Worm (Caenorhabditis elegans): Measurements from ENCODE around the gene smcl-1.

The smcl-1 gene

ce11 chrX:11690014-11690591, 3.2 kb upstream of the smcl-1 start, which contains the start of the genes C44C10.10 and C44C10.5:
TSS of gene C44C10.10 (plus strand) at chrX:11690314.
TSS of gene C44C10.5 (plus strand) at chrX:11690541.
- no peak for TF ChIP-seq tbx-2 (tag; optimal IDR thresholded peaks at IDR 0.05)
- TF ChIP-seq egl-5 (tag; optimal IDR thresholded peaks at IDR 0.05): no peak
- no peak for TF ChIP-seq egl-27 (tag; optimal IDR thresholded peaks at IDR 0.05)
- TF ChIP-seq zag-1 (tag; optimal IDR thresholded peaks at IDR 0.05): no peak
- no peak for TF ChIP-seq mml-1 (tag; optimal IDR thresholded peaks at IDR 0.05)
- TF ChIP-seq lin-39 (tag; optimal IDR thresholded peaks at IDR 0.05): no peak
- no peak for TF ChIP-seq fkh-2 (tag; optimal IDR thresholded peaks at IDR 0.05)
- TF ChIP-seq R02D3.7 (tag; optimal IDR thresholded peaks at IDR 0.05): no peak
- TF ChIP-seq unc-39 (tag; optimal IDR thresholded peaks at IDR 0.05): no peak
- no peak for TF ChIP-seq nhr-11 (tag; optimal IDR thresholded peaks at IDR 0.05)
- no peak for TF ChIP-seq nhr-76 (tag; optimal IDR thresholded peaks at IDR 0.05)
- TF ChIP-seq daf-12 (tag; optimal IDR thresholded peaks at IDR 0.05): no peak
- TF ChIP-seq nhr-25 (tag; optimal IDR thresholded peaks at IDR 0.05): no peak
- no peak for TF ChIP-seq aly-2 (tag; optimal IDR thresholded peaks at IDR 0.05)
- TF ChIP-seq sea-2 (GFP tag; optimal IDR thresholded peaks at IDR 0.05): no peak
- TF ChIP-seq hmg-11 (tag; optimal IDR thresholded peaks at IDR 0.05): no peak

- TF ChIP-seq sea-2 (GFP tag; optimal IDR thresholded peaks at IDR 0.05) (no peak), ama-1 (optimal IDR thresholded peaks at IDR 0.05) (no peak), fos-1 (tag; optimal IDR thresholded peaks at IDR 0.05) (no peak), mml-1 (tag; optimal IDR thresholded peaks at IDR 0.05) (no peak), snpc-4 (tag; optimal IDR thresholded peaks at IDR 0.05) (no peak), fkh-2 (tag; optimal IDR thresholded peaks at IDR 0.05) (no peak)
Observed at ce11 chrX:11696696-11697095, 3.4 kb downstream of the smcl-1 start, which contains the start of gene C44C10.12. TSS of gene C44C10.12 (plus strand) at chrX:11696996.

- TF ChIP-seq zag-1 (tag; optimal IDR thresholded peaks at IDR 0.05) (no peak), ceh-82 (tag; optimal IDR thresholded peaks at IDR 0.05) (no peak)
Observed at ce11 chrX:11700263-11700662, 7.0 kb downstream of the smcl-1 start, which contains the start of gene C44C10.15. TSS of gene C44C10.15 (minus strand) at chrX:11700363.

ce11 chrX:11702236-11702635, 9.0 kb downstream of the smcl-1 start, which contains the start of gene C44C10.3:
TSS of gene C44C10.3 (plus strand) at chrX:11702536.
- TF ChIP-seq nhr-43 (tag; optimal IDR thresholded peaks at IDR 0.05; ENCODE audit: poor library complexity, severe bottlenecking) (no peak), ceh-28 (tag; optimal IDR thresholded peaks at IDR 0.05) (no peak), mml-1 (tag; optimal IDR thresholded peaks at IDR 0.05) (no peak), nhr-23 (tag; optimal IDR thresholded peaks at IDR 0.05) (no peak), nhr-77 (tag; optimal IDR thresholded peaks at IDR 0.05) (no peak), ztf-4 (tag; optimal IDR thresholded peaks at IDR 0.05) (no peak), nhr-237 (tag; optimal IDR thresholded peaks at IDR 0.05) (no peak), zag-1 (tag; optimal IDR thresholded peaks at IDR 0.05) (no peak), nfya-1 (tag; optimal IDR thresholded peaks at IDR 0.05; ENCODE audit: insufficient read depth) (no peak), nhr-67 (tag; optimal IDR thresholded peaks at IDR 0.05) (no peak), unc-62 (GFP tag; optimal IDR thresholded peaks at IDR 0.05) (no peak), pqm-1 (tag; optimal IDR thresholded peaks at IDR 0.05) (no peak), fkh-10 (GFP tag; optimal IDR thresholded peaks at IDR 0.05) (no peak), hmg-11 (tag; optimal IDR thresholded peaks at IDR 0.05) (no peak), fkh-2 (tag; optimal IDR thresholded peaks at IDR 0.05) (no peak), ceh-82 (tag; optimal IDR thresholded peaks at IDR 0.05) (no peak), skn-1 (tag; optimal IDR thresholded peaks at IDR 0.05) (no peak), nhr-12 (tag; optimal IDR thresholded peaks at IDR 0.05) (no peak)

- TF ChIP-seq unc-62 (GFP tag; optimal IDR thresholded peaks at IDR 0.05): no peak
- peak; percentile 58 for TF ChIP-seq jun-1 (tag; optimal IDR thresholded peaks at IDR 0.05)
- no peak for TF ChIP-seq egl-5 (tag; optimal IDR thresholded peaks at IDR 0.05)
- no peak for TF ChIP-seq ceh-9 (tag; optimal IDR thresholded peaks at IDR 0.05)
- peak; percentile 49 for TF ChIP-seq nhr-25 (tag; optimal IDR thresholded peaks at IDR 0.05)
- TF ChIP-seq elt-1 (tag; optimal IDR thresholded peaks at IDR 0.05): no peak
- TF ChIP-seq egl-27 (tag; optimal IDR thresholded peaks at IDR 0.05): peak; percentile 17
- TF ChIP-seq pqm-1 (tag; optimal IDR thresholded peaks at IDR 0.05): peak; percentile 87
- no peak for TF ChIP-seq elt-3 (tag; optimal IDR thresholded peaks at IDR 0.05)
- peak; percentile 33 for TF ChIP-seq nhr-23 (tag; optimal IDR thresholded peaks at IDR 0.05)
- no peak for TF ChIP-seq fkh-10 (GFP tag; optimal IDR thresholded peaks at IDR 0.05)
- TF ChIP-seq ztf-4 (tag; optimal IDR thresholded peaks at IDR 0.05): no peak
- TF ChIP-seq nfya-1 (tag; optimal IDR thresholded peaks at IDR 0.05; ENCODE audit: insufficient read depth): peak; percentile 65
- TF ChIP-seq R02D3.7 (tag; optimal IDR thresholded peaks at IDR 0.05): no peak
- no peak for TF ChIP-seq ZK546.5 (tag; optimal IDR thresholded peaks at IDR 0.05)
- peak; percentile 15 for TF ChIP-seq hmg-11 (tag; optimal IDR thresholded peaks at IDR 0.05)
- no peak for TF ChIP-seq fkh-2 (tag; optimal IDR thresholded peaks at IDR 0.05)
- peak; percentile 39 for TF ChIP-seq lin-39 (tag; optimal IDR thresholded peaks at IDR 0.05)
- TF ChIP-seq tbx-2 (tag; optimal IDR thresholded peaks at IDR 0.05): no peak
- TF ChIP-seq ceh-82 (tag; optimal IDR thresholded peaks at IDR 0.05): no peak
- TF ChIP-seq nhr-76 (tag; optimal IDR thresholded peaks at IDR 0.05): no peak
- no peak for TF ChIP-seq nhr-43 (tag; optimal IDR thresholded peaks at IDR 0.05; ENCODE audit: poor library complexity, severe bottlenecking)
- TF ChIP-seq nhr-28 (tag; optimal IDR thresholded peaks at IDR 0.05): no peak
- TF ChIP-seq elt-2 (tag; optimal IDR thresholded peaks at IDR 0.05): peak; percentile 81
- TF ChIP-seq fos-1 (tag; optimal IDR thresholded peaks at IDR 0.05): no peak
Observed at ce11 chrX:11710229-11710628, 17.0 kb downstream of the smcl-1 start, which contains the start of gene C44C10.11. TSS of gene C44C10.11 (minus strand) at chrX:11710343.

Data from whole organism, L3 larva.